Worm (Caenorhabditis elegans) whole organism, L4 larva: Measurements from ENCODE around the gene srlf-5.

ENCODE experiments used
- ceh-62 ChIP-seq: sonication (generic microtip); optimal IDR thresholded peaks from 2 replicates; lab custom pipeline; 2017; ENCODE audit warnings: missing biosample characterization, missing genetic modification characterization
- dpl-1 ChIP-seq: fragments of 150-350 bp; optimal IDR thresholded peaks from 2 replicates; lab custom pipeline; 2014; ENCODE audit warnings: missing biosample characterization, missing genetic modification reagents, missing genetic modification characterization
- egl-43 ChIP-seq: fragments of 200-800 bp; sonication (Bioruptor generic); IDR thresholded peaks from 2 replicates; pipeline ENCODE4 v1.3.6; 2022; ENCODE audit warnings: missing genetic modification reagents, missing genetic modification characterization, missing compliant biosample characterization
- fos-1 ChIP-seq: fragments of 150-350 bp; optimal IDR thresholded peaks from 2 replicates; lab custom pipeline; 2014; ENCODE audit warnings: missing biosample characterization, missing genetic modification characterization
- nhr-28 ChIP-seq: fragments of 150-350 bp; optimal IDR thresholded peaks from 2 replicates; lab custom pipeline; 2014; ENCODE audit warnings: missing biosample characterization, missing genetic modification characterization
- nhr-76 ChIP-seq: fragments of 150-350 bp; optimal IDR thresholded peaks from 2 replicates; lab custom pipeline; 2014; ENCODE audit warnings: missing biosample characterization, missing genetic modification characterization
- snpc-4 ChIP-seq: fragments of 150-350 bp; optimal IDR thresholded peaks from 2 replicates; lab custom pipeline; 2014; ENCODE audit warnings: missing biosample characterization, missing genetic modification characterization
- unc-62 ChIP-seq, 3 experiments: fragments of 150-350 bp in 1 of 3; sonication (generic microtip); optimal IDR thresholded peaks in 2 of 3; peaks in 1 of 3; 1 replicate in 1 of 3; 2 replicates in 2 of 3; lab custom pipeline; 2014 to 2017; ENCODE audit warnings: missing biosample characterization in 3 of 3, missing genetic modification characterization in 3 of 3, missing genetic modification reagents in 3 of 3, missing genotype in 1 of 3
- vab-7 ChIP-seq: fragments of 200-800 bp; sonication (Bioruptor generic); IDR thresholded peaks from 2 replicates; pipeline ENCODE4 v1.3.6; 2022; ENCODE audit warnings: missing genetic modification reagents, missing genetic modification characterization, missing compliant biosample characterization
- zag-1 ChIP-seq: fragments of 150-350 bp; optimal IDR thresholded peaks from 2 replicates; lab custom pipeline; 2014; ENCODE audit warnings: missing biosample characterization, missing genetic modification characterization

- TF ChIP-seq nhr-28 (no peak), dpl-1 (GFP tag; lab: Kevin White, UChicago) (no peak), zag-1 (no peak), ceh-62 (tag; lab: Kevin White, UChicago) (no peak), fos-1 (tag; lab: Kevin White, UChicago) (no peak), snpc-4 (tag; lab: Kevin White, UChicago) (no peak), unc-62 (GFP tag; optimal IDR thresholded peaks at IDR 0.05 in 1 of 2; lab: Kevin White, UChicago) (no peak), unc-62 (tag; optimal IDR thresholded peaks at IDR 0.05; lab: Kevin White, UChicago) (no peak), egl-43 (no peak), vab-7 (GFP tag; lab: Robert Waterston, UW) (no peak), nhr-76 (tag; lab: Kevin White, UChicago) (no peak)
Measured at ce11 chrIV:12915479-12915878, 11.1 kb downstream of the srlf-5 start, which contains the start of gene srz-15.
